Worm (Caenorhabditis elegans) whole organism, L4 larva: ENCODE results near the gene Y39A1A.9.

ENCODE experiments used
- D1046.2 ChIP-seq: fragments of 200-800 bp; sonication (Bioruptor generic); IDR thresholded peaks from 2 replicates; pipeline ENCODE4 v1.3.6; 2022; ENCODE audit warnings: missing genetic modification characterization, missing compliant biosample characterization
- F10B5.3 ChIP-seq: sonication (generic microtip); optimal IDR thresholded peaks from 2 replicates; lab custom pipeline; 2016; ENCODE audit warnings: mild to moderate bottlenecking, missing genetic modification characterization, missing compliant biosample characterization
- F49E8.2 ChIP-seq: sonication (generic microtip); optimal IDR thresholded peaks from 2 replicates; lab custom pipeline; 2016; ENCODE audit warnings: missing compliant biosample characterization, mild to moderate bottlenecking, missing genetic modification characterization, borderline replicate concordance
- Y105C5A.15 ChIP-seq: fragments of 200-800 bp; sonication (Bioruptor generic); IDR thresholded peaks from 2 replicates; pipeline ENCODE4 v1.3.6; 2022; ENCODE audit warnings: missing genetic modification characterization, missing compliant biosample characterization
- Y75B8A.6 ChIP-seq: fragments of 200-800 bp; sonication (Bioruptor generic); IDR thresholded peaks from 2 replicates; pipeline ENCODE4 v1.3.6; 2022; ENCODE audit warnings: missing genetic modification reagents, missing genetic modification characterization, missing compliant biosample characterization
- arid-1 ChIP-seq: fragments of 200-800 bp; sonication (Bioruptor generic); conservative IDR thresholded peaks from 2 replicates; pipeline ENCODE4 v1.3.6; 2022; ENCODE audit warnings: missing genetic modification reagents, missing genetic modification characterization, missing compliant biosample characterization
- attf-4 ChIP-seq: sonication (generic microtip); optimal IDR thresholded peaks from 3 replicates; lab custom pipeline; 2017; ENCODE audit warnings: missing biosample characterization, missing genetic modification characterization
- ceh-28 ChIP-seq: fragments of 150-350 bp; optimal IDR thresholded peaks from 2 replicates; lab custom pipeline; 2014; ENCODE audit warnings: missing biosample characterization, missing genetic modification reagents, missing genetic modification characterization
- ceh-62 ChIP-seq: sonication (generic microtip); optimal IDR thresholded peaks from 2 replicates; lab custom pipeline; 2017; ENCODE audit warnings: missing biosample characterization, missing genetic modification characterization
- ceh-82 ChIP-seq: sonication (generic microtip); optimal IDR thresholded peaks from 2 replicates; lab custom pipeline; 2017; ENCODE audit warnings: missing biosample characterization, missing genetic modification characterization
- daf-19 ChIP-seq: fragments of 200-800 bp; sonication (Bioruptor generic); conservative IDR thresholded peaks from 2 replicates; pipeline ENCODE4 v1.3.6; 2022; ENCODE audit warnings: missing genetic modification characterization, missing compliant biosample characterization
- dmd-9 ChIP-seq: fragments of 200-800 bp; sonication (Bioruptor generic); IDR thresholded peaks from 2 replicates; pipeline ENCODE4 v1.3.6; 2022; ENCODE audit warnings: missing genetic modification reagents, missing genetic modification characterization, missing compliant biosample characterization
- egl-27 ChIP-seq: sonication (generic microtip); optimal IDR thresholded peaks from 3 replicates; lab custom pipeline; 2017; ENCODE audit warnings: missing biosample characterization, missing genetic modification reagents, missing genetic modification characterization
- fkh-10 ChIP-seq: fragments of 150-350 bp; optimal IDR thresholded peaks from 2 replicates; lab custom pipeline; 2014; ENCODE audit warnings: missing biosample characterization, missing genetic modification reagents, missing genetic modification characterization
- fos-1 ChIP-seq: fragments of 150-350 bp; optimal IDR thresholded peaks from 2 replicates; lab custom pipeline; 2014; ENCODE audit warnings: missing biosample characterization, missing genetic modification characterization
- hlh-11 ChIP-seq: fragments of 200-800 bp; sonication (Bioruptor generic); optimal IDR thresholded peaks from 2 replicates; lab custom pipeline; 2018; ENCODE audit warnings: mild to moderate bottlenecking, missing genetic modification characterization, missing compliant biosample characterization
- hlh-30 ChIP-seq: sonication (generic microtip); optimal IDR thresholded peaks from 2 replicates; lab custom pipeline; 2017; ENCODE audit warnings: antibody characterized with exemption, mild to moderate bottlenecking, missing genetic modification characterization, missing compliant biosample characterization; ENCODE audit not compliant: insufficient read depth
- hmg-1.1 ChIP-seq: fragments of 200-800 bp; sonication (Bioruptor generic); IDR thresholded peaks from 2 replicates; pipeline ENCODE4 v1.3.6; 2022; ENCODE audit warnings: missing genetic modification reagents, missing genetic modification characterization, missing compliant biosample characterization
- jun-1 ChIP-seq: fragments of 150-350 bp; optimal IDR thresholded peaks from 2 replicates; lab custom pipeline; 2014; ENCODE audit warnings: missing biosample characterization, missing genetic modification reagents, missing genetic modification characterization
- lin-1 ChIP-seq: fragments of 200-800 bp; sonication (Bioruptor generic); IDR thresholded peaks from 2 replicates; pipeline ENCODE4 v1.3.6; 2022; ENCODE audit warnings: missing genetic modification reagents, missing genetic modification characterization, missing compliant biosample characterization
- lin-13 ChIP-seq: fragments of 150-350 bp; optimal IDR thresholded peaks from 2 replicates; lab custom pipeline; 2014; ENCODE audit warnings: missing biosample characterization, missing genetic modification reagents, missing genetic modification characterization
- lin-29 ChIP-seq: fragments of 200-800 bp; sonication (Bioruptor generic); IDR thresholded peaks from 2 replicates; pipeline ENCODE4 v1.3.6; 2022; ENCODE audit warnings: missing genetic modification reagents, missing genetic modification characterization, missing compliant biosample characterization
- lir-3 ChIP-seq: sonication (generic microtip); optimal IDR thresholded peaks from 2 replicates; lab custom pipeline; 2016; ENCODE audit warnings: mild to moderate bottlenecking, missing genetic modification characterization, missing compliant biosample characterization
- lsy-2 ChIP-seq, 2 experiments: fragments of 150-350 bp in 1 of 2; sonication (generic microtip) in 1 of 2; optimal IDR thresholded peaks; 2 replicates each; lab custom pipeline; 2014 to 2017; ENCODE audit warnings: missing biosample characterization in 2 of 2, missing genetic modification characterization in 2 of 2
- madf-5 ChIP-seq, 2 experiments: fragments of 200-800 bp; sonication (Bioruptor generic); IDR thresholded peaks; 2 replicates each; pipeline ENCODE4 v1.3.6; 2022; ENCODE audit warnings: missing compliant biosample characterization in 2 of 2, missing genetic modification characterization in 2 of 2
- madf-9 ChIP-seq: fragments of 200-800 bp; sonication (Bioruptor generic); conservative IDR thresholded peaks from 2 replicates; pipeline ENCODE4 v1.3.6; 2022; ENCODE audit warnings: missing genetic modification reagents, missing genetic modification characterization, missing compliant biosample characterization
- mdl-1 ChIP-seq, 2 experiments: fragments of 150-350 bp in 1 of 2; sonication (generic microtip) in 1 of 2; optimal IDR thresholded peaks; 2 replicates each; lab custom pipeline; 2014 to 2017; ENCODE audit warnings: missing biosample characterization in 2 of 2, missing genetic modification characterization in 2 of 2
- mxl-3 ChIP-seq: fragments of 200-800 bp; sonication (Bioruptor generic); optimal IDR thresholded peaks from 2 replicates; lab custom pipeline; 2018; ENCODE audit warnings: mild to moderate bottlenecking, missing genetic modification characterization, missing compliant biosample characterization
- nhr-11 ChIP-seq: fragments of 150-350 bp; optimal IDR thresholded peaks from 2 replicates; lab custom pipeline; 2014; ENCODE audit warnings: missing biosample characterization, missing genetic modification characterization
- nhr-111 ChIP-seq: fragments of 200-800 bp; sonication (Bioruptor generic); optimal IDR thresholded peaks from 2 replicates; lab custom pipeline; 2018; ENCODE audit warnings: mild to moderate bottlenecking, missing genetic modification characterization, missing compliant biosample characterization
- nhr-237 ChIP-seq: sonication (generic microtip); optimal IDR thresholded peaks from 2 replicates; lab custom pipeline; 2017; ENCODE audit warnings: missing biosample characterization, missing genetic modification characterization
- nhr-28 ChIP-seq: fragments of 150-350 bp; optimal IDR thresholded peaks from 2 replicates; lab custom pipeline; 2014; ENCODE audit warnings: missing biosample characterization, missing genetic modification characterization
- nhr-76 ChIP-seq: fragments of 150-350 bp; optimal IDR thresholded peaks from 2 replicates; lab custom pipeline; 2014; ENCODE audit warnings: missing biosample characterization, missing genetic modification characterization
- pha-4 ChIP-seq, 2 experiments: fragments of 150-350 bp in 1 of 2; fragments of 200-800 bp in 1 of 2; sonication (Bioruptor generic) in 1 of 2; IDR thresholded peaks in 1 of 2; optimal IDR thresholded peaks in 1 of 2; 2 replicates each; pipeline versions ENCODE4 v1.3.6 to Lab custom; 2014 to 2022; ENCODE audit warnings: missing genetic modification characterization in 2 of 2, missing genetic modification reagents in 2 of 2, missing biosample characterization in 1 of 2, missing compliant biosample characterization in 1 of 2
- pqm-1 ChIP-seq: sonication (generic microtip); optimal IDR thresholded peaks from 2 replicates; lab custom pipeline; 2017; ENCODE audit warnings: missing biosample characterization, missing genetic modification characterization
- sdz-12 ChIP-seq: fragments of 200-800 bp; sonication (Bioruptor generic); optimal IDR thresholded peaks from 2 replicates; lab custom pipeline; 2018; ENCODE audit warnings: mild to moderate bottlenecking, missing genetic modification characterization, missing compliant biosample characterization
- snpc-1.2 ChIP-seq: fragments of 200-800 bp; sonication (Bioruptor generic); IDR thresholded peaks from 2 replicates; pipeline ENCODE4 v1.3.6; 2022; ENCODE audit warnings: missing genetic modification reagents, missing genetic modification characterization, missing compliant biosample characterization
- snpc-4 ChIP-seq: fragments of 150-350 bp; optimal IDR thresholded peaks from 2 replicates; lab custom pipeline; 2014; ENCODE audit warnings: missing biosample characterization, missing genetic modification characterization
- spr-3 ChIP-seq: fragments of 200-800 bp; sonication (Bioruptor generic); optimal IDR thresholded peaks from 2 replicates; lab custom pipeline; 2018; ENCODE audit warnings: mild to moderate bottlenecking, missing genetic modification characterization, missing compliant biosample characterization
- tag-97 ChIP-seq: fragments of 200-800 bp; sonication (Bioruptor generic); IDR thresholded peaks from 2 replicates; pipeline ENCODE4 v1.3.6; 2022; ENCODE audit warnings: missing genetic modification characterization, missing compliant biosample characterization
- unc-130 ChIP-seq: sonication (generic microtip); optimal IDR thresholded peaks from 2 replicates; lab custom pipeline; 2016; ENCODE audit warnings: missing genetic modification reagents, missing genetic modification characterization, missing compliant biosample characterization
- unc-39 ChIP-seq: sonication (generic microtip); optimal IDR thresholded peaks from 2 replicates; lab custom pipeline; 2017; ENCODE audit warnings: missing biosample characterization, missing genetic modification characterization
- unc-62 ChIP-seq, 3 experiments: fragments of 150-350 bp in 1 of 3; sonication (generic microtip); optimal IDR thresholded peaks in 2 of 3; peaks in 1 of 3; 1 replicate in 1 of 3; 2 replicates in 2 of 3; lab custom pipeline; 2014 to 2017; ENCODE audit warnings: missing biosample characterization in 3 of 3, missing genetic modification characterization in 3 of 3, missing genetic modification reagents in 3 of 3, missing genotype in 1 of 3
- ztf-11 ChIP-seq: fragments of 150-350 bp; optimal IDR thresholded peaks from 2 replicates; lab custom pipeline; 2014; ENCODE audit warnings: missing biosample characterization, missing genetic modification characterization

Y39A1A.9 gene

DNA sequence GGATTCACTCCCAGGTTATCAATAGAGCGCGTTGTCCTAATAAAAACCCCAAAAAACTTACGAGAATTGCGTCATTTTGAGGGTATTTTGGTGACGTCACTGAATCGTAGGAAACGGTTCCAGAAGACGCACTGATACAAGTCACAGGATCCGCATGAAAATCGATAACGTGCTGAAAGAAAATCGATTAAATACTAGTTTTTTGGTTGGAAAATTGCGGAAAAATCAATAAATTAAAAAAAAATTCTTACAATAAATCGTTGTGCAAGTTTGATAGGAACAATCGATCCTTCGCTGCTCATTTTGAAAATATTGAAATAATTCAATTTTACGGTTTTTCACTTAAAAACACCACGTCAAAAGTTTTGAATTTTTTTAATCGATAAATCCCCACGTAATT is 30.1 kb downstream of the Y39A1A.9 start, which contains the start of gene Y39A1A.2:
Gene Y39A1A.2, minus strand, starts transcription at position 319 of the 400 bp plus-strand sequence.
- no peak for TF ChIP-seq snpc-1.2 (GFP tag; lab: Robert Waterston, UW)
- TF ChIP-seq ceh-28 (tag; lab: Kevin White, UChicago), result peak; percentile 75

DNA sequence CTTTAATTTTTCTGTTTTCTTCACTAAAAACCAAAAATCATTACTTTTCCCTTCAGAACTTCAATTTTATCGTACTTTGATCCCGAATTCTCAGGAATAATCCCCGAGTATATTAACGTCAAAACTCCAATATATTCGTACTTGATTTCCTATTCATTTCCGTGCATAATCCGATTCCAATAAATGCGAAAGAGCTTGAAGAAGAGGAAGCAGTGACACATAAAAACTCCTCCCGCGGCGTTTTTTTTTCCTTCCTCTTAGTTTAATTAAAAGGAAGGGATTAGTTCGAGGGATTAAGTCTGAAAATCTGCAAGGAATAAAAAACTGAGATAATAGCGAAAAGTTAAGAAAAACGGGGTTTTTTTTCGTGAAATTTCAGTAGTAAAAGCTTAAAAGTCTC is 32.4 kb downstream of the Y39A1A.9 start:
- no peak for TF ChIP-seq attf-4 (tag; lab: Kevin White, UChicago)
- peak; percentile 14 for TF ChIP-seq nhr-11

DNA sequence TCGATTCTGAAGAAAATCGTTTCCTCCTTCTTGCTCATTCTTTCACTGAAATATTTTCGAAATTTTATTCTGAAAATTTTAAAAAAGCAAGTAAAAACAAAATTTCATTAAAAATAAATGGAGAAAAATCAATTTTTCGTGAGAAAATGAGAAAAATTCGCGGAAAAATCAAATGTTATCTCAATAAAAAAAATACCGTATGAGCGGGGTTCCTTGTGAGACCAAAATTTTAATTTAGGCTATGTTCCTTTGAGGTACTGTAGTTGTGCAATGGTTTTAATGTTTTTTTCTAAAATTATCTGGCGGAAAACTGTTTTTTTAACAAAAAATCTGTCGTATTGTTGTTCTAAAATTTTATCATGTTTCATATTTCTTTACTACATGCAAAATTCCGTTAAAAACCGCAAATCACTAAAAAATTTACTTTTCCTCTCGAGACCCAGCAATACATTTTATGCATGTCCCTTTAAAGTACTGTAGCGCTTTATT is 33.1 kb downstream of the Y39A1A.9 start, which contains the start of gene epg-6:
Gene epg-6, minus strand, starts transcription at position 51 of the 489 bp plus-strand sequence.
- TF ChIP-seq unc-130 (GFP tag; lab: Kevin White, UChicago), result peak; percentile 68
- no peak for TF ChIP-seq lin-29 (GFP tag; lab: Robert Waterston, UW)
- no peak for TF ChIP-seq fos-1 (tag; lab: Kevin White, UChicago)
- TF ChIP-seq F49E8.2, result peak; percentile 67
- no peak for TF ChIP-seq madf-9
- TF ChIP-seq tag-97, result no peak
- no peak for TF ChIP-seq madf-5 (GFP tag; IDR thresholded peaks at IDR 0.05; lab: Robert Waterston, UW)
- TF ChIP-seq ceh-82 (tag; lab: Kevin White, UChicago), result no peak
- TF ChIP-seq hlh-11, result no peak
- no peak for TF ChIP-seq mxl-3
- TF ChIP-seq lsy-2 (tag; optimal IDR thresholded peaks at IDR 0.05; lab: Kevin White, UChicago), result peak in 1 of 2 experiments; percentile 28
- TF ChIP-seq ztf-11, result no peak
- TF ChIP-seq lir-3 (tag; lab: Kevin White, UChicago), result no peak

DNA sequence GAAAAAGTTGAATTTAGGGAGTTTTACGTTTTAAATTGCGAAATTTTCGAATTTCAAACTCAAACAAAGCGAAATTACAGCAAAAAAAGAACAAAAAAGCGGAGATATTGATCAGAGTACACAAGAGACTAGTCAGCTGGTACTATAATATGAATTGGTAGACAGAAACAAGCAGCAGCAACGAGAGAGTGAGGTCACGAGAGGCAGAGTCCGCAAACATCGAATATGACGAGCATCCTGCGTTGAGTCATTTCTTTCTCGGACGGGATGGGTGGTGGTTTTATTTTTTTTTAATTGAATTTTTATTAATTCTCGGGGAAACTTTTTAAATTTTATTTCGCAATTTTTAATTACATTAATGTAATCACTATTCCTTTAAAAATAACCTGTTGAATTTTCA is 33.6 kb downstream of the Y39A1A.9 start:
- TF ChIP-seq pqm-1 (tag; lab: Kevin White, UChicago) (no peak), lin-1 (GFP tag; lab: Robert Waterston, UW) (no peak), madf-5 (GFP tag; IDR thresholded peaks at IDR 0.05; lab: Robert Waterston, UW) (no peak), madf-9 (0 out of 2 replicates have a peak, but pooled peaks have one; percentile 32), nhr-28 (peak; percentile 80), Y105C5A.15 (GFP tag; lab: Robert Waterston, UW) (no peak), nhr-76 (tag; lab: Kevin White, UChicago) (no peak), dmd-9 (no peak), daf-19 (GFP tag; lab: Robert Waterston, UW) (no peak), hmg-1.1 (GFP tag; lab: Robert Waterston, UW) (peak; percentile 74), spr-3 (GFP tag; lab: Kevin White, UChicago) (no peak), arid-1 (GFP tag; lab: Robert Waterston, UW) (peak; percentile 55; the same call in 1 of the 2 replicates), ceh-62 (tag; lab: Kevin White, UChicago) (no peak), jun-1 (tag; lab: Kevin White, UChicago) (no peak), mdl-1 (tag; optimal IDR thresholded peaks at IDR 0.05; lab: Kevin White, UChicago) (peak in 1 of 2 experiments; percentile 50), egl-27 (no peak), snpc-4 (no peak), fos-1 (tag; lab: Kevin White, UChicago) (no peak), unc-39 (tag; lab: Kevin White, UChicago) (no peak), hlh-30 (peak; percentile 99), ceh-82 (tag; lab: Kevin White, UChicago) (no peak), sdz-12 (GFP tag; lab: Kevin White, UChicago) (no peak), unc-62 (GFP tag; optimal IDR thresholded peaks at IDR 0.05 in 1 of 2; lab: Kevin White, UChicago) (peak in 1 of 2 experiments; percentile 78), unc-62 (tag; optimal IDR thresholded peaks at IDR 0.05; lab: Kevin White, UChicago) (no peak), F10B5.3 (tag; lab: Kevin White, UChicago) (no peak), lin-13 (GFP tag; lab: Kevin White, UChicago) (peak; percentile 66), fkh-10 (no peak), Y75B8A.6 (GFP tag; lab: Robert Waterston, UW) (no peak), nhr-11 (peak; percentile 40), snpc-1.2 (GFP tag; lab: Robert Waterston, UW) (no peak), nhr-111 (no peak), D1046.2 (GFP tag; lab: Robert Waterston, UW) (no peak), pha-4 (GFP tag; IDR thresholded peaks at IDR 0.05; lab: Robert Waterston, UW) (0 out of 2 replicates have a peak, but pooled peaks have one; percentile 52), pha-4 (tag; optimal IDR thresholded peaks at IDR 0.05; lab: Kevin White, UChicago) (peak; percentile 96), nhr-237 (tag; lab: Kevin White, UChicago) (no peak)
